Worm (Caenorhabditis elegans) whole organism, L2 larva: Measurements from ENCODE around the gene acdh-13.
A peak's percentile ranks its signal among the peaks of the same experiment; 100 is the strongest.

Experiments used
- C34F6.9 ChIP-seq: fragments of 150-350 bp; optimal IDR thresholded peaks from 2 replicates; lab custom pipeline; 2014; ENCODE audit warnings: missing biosample characterization, missing genetic modification characterization
- ZK546.5 ChIP-seq: sonication (generic microtip); optimal IDR thresholded peaks from 2 replicates; lab custom pipeline; 2017; ENCODE audit warnings: missing biosample characterization, missing genetic modification characterization
- lin-11 ChIP-seq: fragments of 150-350 bp; sonication (generic microtip); optimal IDR thresholded peaks from 2 replicates; lab custom pipeline; 2014; ENCODE audit warnings: missing biosample characterization, missing genetic modification characterization, inconsistent platforms, mixed read lengths
- nhr-237 ChIP-seq: fragments of 150-350 bp; optimal IDR thresholded peaks from 2 replicates; lab custom pipeline; 2014; ENCODE audit warnings: missing biosample characterization, missing genetic modification characterization

DNA sequence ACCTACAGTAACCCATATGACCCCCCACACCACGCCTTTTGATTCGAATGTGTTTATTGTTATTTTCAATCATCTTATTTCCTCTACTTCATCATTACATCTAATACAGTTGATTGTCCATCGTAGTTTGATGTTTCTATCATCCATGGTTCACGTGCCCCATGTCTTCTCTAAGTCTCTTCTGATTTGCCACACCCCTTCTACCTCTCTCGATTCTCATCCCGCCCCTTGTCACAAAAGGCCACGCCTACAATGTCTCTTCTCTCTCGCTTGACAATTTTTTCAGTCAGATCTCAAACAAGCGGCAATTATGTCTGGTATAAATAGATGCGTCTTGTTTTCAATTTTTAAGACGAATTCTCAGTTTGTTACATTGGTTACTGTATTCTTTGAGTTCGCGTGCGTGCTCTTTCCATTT, 36.4 kb upstream of the acdh-13 start:
- TF ChIP-seq lin-11 (tag; lab: Kevin White, UChicago) (no peak), C34F6.9 (peak; percentile 0), nhr-237 (tag; lab: Kevin White, UChicago) (no peak), ZK546.5 (no peak)
